Fruit fly (Drosophila melanogaster) whole organism, embryonic: ENCODE data around the gene RhoBTB.

ENCODE experiments used
- BEAF-32 ChIP-seq: fragments of 200-800 bp; sonication (Bioruptor generic); optimal IDR thresholded peaks from 3 replicates; lab custom pipeline; 2017; ENCODE audit warnings: missing biosample characterization, missing genetic modification characterization, mild to moderate bottlenecking, moderate library complexity, missing genetic modification reagents
- CG10267 ChIP-seq: fragments of 200-800 bp; sonication (Bioruptor generic); optimal IDR thresholded peaks from 2 replicates; lab custom pipeline; 2018; ENCODE audit warnings: missing biosample characterization, mild to moderate bottlenecking, missing genetic modification characterization, moderate library complexity
- CG12155 ChIP-seq: fragments of 200-800 bp; sonication (Bioruptor generic); optimal IDR thresholded peaks from 3 replicates; lab custom pipeline; 2016; ENCODE audit warnings: missing biosample characterization, missing genetic modification characterization
- CG13287 ChIP-seq: fragments of 200-800 bp; sonication (Bioruptor generic); IDR thresholded peaks from 2 replicates; pipeline ENCODE4 v1.3.6; 2022; ENCODE audit warnings: missing biosample characterization, missing genetic modification characterization; ENCODE audit not compliant: partially characterized antibody
- CG14860 ChIP-seq: fragments of 200-800 bp; sonication (Bioruptor generic); IDR thresholded peaks from 3 replicates; pipeline ENCODE4 v1.3.6; 2022; ENCODE audit warnings: missing biosample characterization, missing genetic modification characterization; ENCODE audit not compliant: partially characterized antibody
- CG15514 ChIP-seq: fragments of 200-800 bp; sonication (Bioruptor generic); optimal IDR thresholded peaks from 3 replicates; lab custom pipeline; 2017; ENCODE audit warnings: missing biosample characterization, missing genetic modification characterization, mild to moderate bottlenecking, moderate library complexity, missing genetic modification reagents
- CG16813 ChIP-seq: fragments of 200-800 bp; sonication (Bioruptor generic); IDR thresholded peaks from 3 replicates; pipeline ENCODE4 v1.3.6; 2022; ENCODE audit warnings: missing biosample characterization, missing genetic modification characterization; ENCODE audit not compliant: partially characterized antibody
- CG17912 ChIP-seq: fragments of 200-800 bp; sonication (Bioruptor generic); optimal IDR thresholded peaks from 2 replicates; lab custom pipeline; 2018; ENCODE audit warnings: missing biosample characterization, mild to moderate bottlenecking, missing genetic modification characterization
- CG2712 ChIP-seq: fragments of 200-800 bp; optimal IDR thresholded peaks from 3 replicates; lab custom pipeline; 2019; ENCODE audit warnings: missing biosample characterization, mild to moderate bottlenecking, missing genetic modification characterization, moderate library complexity
- CG30020 ChIP-seq: fragments of 200-800 bp; optimal IDR thresholded peaks from 2 replicates; lab custom pipeline; 2019; ENCODE audit warnings: missing biosample characterization, mild to moderate bottlenecking, missing genetic modification characterization, moderate library complexity
- CG34224 ChIP-seq: fragments of 200-800 bp; sonication (Bioruptor generic); IDR thresholded peaks from 3 replicates; pipeline ENCODE4 v1.3.6; 2022; ENCODE audit warnings: missing biosample characterization, missing genetic modification characterization; ENCODE audit not compliant: partially characterized antibody
- CG42726 ChIP-seq: fragments of 200-800 bp; sonication (Bioruptor generic); IDR thresholded peaks from 2 replicates; pipeline ENCODE4 v1.3.6; 2022; ENCODE audit warnings: missing biosample characterization, missing genetic modification characterization; ENCODE audit not compliant: partially characterized antibody
- CG6791 ChIP-seq: fragments of 200-800 bp; sonication (Bioruptor generic); IDR thresholded peaks from 3 replicates; pipeline ENCODE4 v1.3.6; 2022; ENCODE audit warnings: missing biosample characterization, missing genetic modification characterization; ENCODE audit not compliant: partially characterized antibody
- CG6854 ChIP-seq: fragments of 200-800 bp; sonication (Bioruptor generic); optimal IDR thresholded peaks from 3 replicates; lab custom pipeline; 2017; ENCODE audit warnings: missing biosample characterization, mild to moderate bottlenecking, missing genetic modification characterization
- CG8478 ChIP-seq: fragments of >200 bp; optimal IDR thresholded peaks from 2 replicates; lab custom pipeline; 2018
- CTCF ChIP-seq: fragments of 200-800 bp; sonication (Bioruptor generic); optimal IDR thresholded peaks from 2 replicates; lab custom pipeline; 2017; ENCODE audit warnings: missing biosample characterization, mild to moderate bottlenecking, missing genetic modification characterization, moderate library complexity
- Dip3 ChIP-seq: fragments of 200-800 bp; sonication (Bioruptor generic); optimal IDR thresholded peaks from 3 replicates; lab custom pipeline; 2016; ENCODE audit warnings: missing biosample characterization, missing genetic modification characterization
- Dll ChIP-seq: fragments of 200-800 bp; sonication (Bioruptor generic); IDR thresholded peaks from 4 replicates; pipeline ENCODE4 v1.3.6; 2022; ENCODE audit warnings: missing biosample characterization, missing genetic modification characterization; ENCODE audit not compliant: partially characterized antibody
- Doc3 ChIP-seq: fragments of 200-800 bp; sonication (Bioruptor generic); IDR thresholded peaks from 3 replicates; pipeline ENCODE4 v1.3.6; 2022; ENCODE audit warnings: missing biosample characterization, missing genetic modification characterization; ENCODE audit not compliant: partially characterized antibody
- Dref ChIP-seq: fragments of 200-800 bp; sonication (Bioruptor generic); IDR thresholded peaks from 2 replicates; pipeline ENCODE4 v1.3.6; 2022; ENCODE audit warnings: missing biosample characterization, missing genetic modification characterization
- E2f2 ChIP-seq: fragments of 200-800 bp; sonication (Bioruptor generic); IDR thresholded peaks from 2 replicates; pipeline ENCODE4 v1.3.6; 2022; ENCODE audit warnings: missing biosample characterization, missing genetic modification characterization
- Ets65A ChIP-seq: fragments of 200-800 bp; sonication (Bioruptor generic); peaks from one replicate; lab custom pipeline; 2016; ENCODE audit warnings: missing biosample characterization, missing genetic modification characterization
- HLH4C ChIP-seq: fragments of 200-800 bp; sonication (Bioruptor generic); IDR thresholded peaks from 3 replicates; pipeline ENCODE4 v1.3.6; 2022; ENCODE audit warnings: missing biosample characterization, missing genetic modification characterization; ENCODE audit not compliant: partially characterized antibody
- Hsf ChIP-seq: fragments of 200-800 bp; sonication (Bioruptor generic); optimal IDR thresholded peaks from 3 replicates; lab custom pipeline; 2016; ENCODE audit warnings: missing biosample characterization, missing genetic modification characterization
- MBD-R2 ChIP-seq: fragments of 200-800 bp; sonication (Bioruptor generic); IDR thresholded peaks from 2 replicates; pipeline ENCODE4 v1.3.6; 2022; ENCODE audit warnings: missing biosample characterization, missing genetic modification characterization
- MESR4 ChIP-seq: fragments of 200-800 bp; sonication (Bioruptor generic); optimal IDR thresholded peaks from 2 replicates; lab custom pipeline; 2018; ENCODE audit warnings: missing biosample characterization, mild to moderate bottlenecking, missing genetic modification characterization, moderate library complexity
- Ravus ChIP-seq: fragments of 200-800 bp; sonication (Bioruptor generic); IDR thresholded peaks from 2 replicates; pipeline ENCODE4 v1.3.6; 2022; ENCODE audit warnings: missing biosample characterization, missing genetic modification characterization
- Scr ChIP-seq: fragments of 200-800 bp; sonication (Bioruptor generic); IDR thresholded peaks from 2 replicates; pipeline ENCODE4 v1.3.6; 2022; ENCODE audit warnings: missing biosample characterization, missing genetic modification characterization; ENCODE audit not compliant: partially characterized antibody
- bab2 ChIP-seq: fragments of 200-800 bp; sonication (Bioruptor generic); optimal IDR thresholded peaks from 2 replicates; lab custom pipeline; 2016; ENCODE audit warnings: missing biosample characterization, missing genetic modification characterization
- bbx ChIP-seq: fragments of 200-800 bp; sonication (Bioruptor generic); IDR thresholded peaks from 2 replicates; pipeline ENCODE4 v1.3.6; 2022; ENCODE audit warnings: missing biosample characterization, missing genetic modification characterization; ENCODE audit not compliant: partially characterized antibody
- chinmo ChIP-seq: fragments of 200-800 bp; sonication (Bioruptor generic); IDR thresholded peaks from 4 replicates; pipeline ENCODE4 v1.3.6; 2022; ENCODE audit warnings: missing biosample characterization, missing genetic modification characterization; ENCODE audit not compliant: partially characterized antibody
- disco-r ChIP-seq: fragments of 200-800 bp; sonication (Bioruptor generic); optimal IDR thresholded peaks from 2 replicates; lab custom pipeline; 2016; ENCODE audit warnings: missing biosample characterization, missing genetic modification characterization
- eve ChIP-seq, 2 experiments: fragments of >200 bp; optimal IDR thresholded peaks; 2 replicates each; lab custom pipeline; 2017; ENCODE audit warnings: missing biosample characterization in 2 of 2, missing genetic modification characterization in 2 of 2
- ewg ChIP-seq: fragments of 200-800 bp; sonication (Bioruptor generic); optimal IDR thresholded peaks from 3 replicates; lab custom pipeline; 2017; ENCODE audit warnings: mild to moderate bottlenecking, missing biosample characterization, missing genetic modification reagents, missing genetic modification characterization
- hbn ChIP-seq: fragments of 200-800 bp; sonication (Bioruptor generic); IDR thresholded peaks from 2 replicates; pipeline ENCODE4 v1.3.6; 2022; ENCODE audit warnings: missing biosample characterization, missing genetic modification characterization; ENCODE audit not compliant: partially characterized antibody
- inv ChIP-seq: fragments of 200-800 bp; sonication (Bioruptor generic); IDR thresholded peaks from 2 replicates; pipeline ENCODE4 v1.3.6; 2022; ENCODE audit warnings: missing biosample characterization, missing genetic modification characterization; ENCODE audit not compliant: partially characterized antibody
- lmd ChIP-seq: fragments of 200-800 bp; sonication (Bioruptor generic); IDR thresholded peaks from 2 replicates; pipeline ENCODE4 v1.3.6; 2022; ENCODE audit warnings: missing biosample characterization, missing genetic modification characterization
- nau ChIP-seq: fragments of 200-800 bp; sonication (Bioruptor generic); optimal IDR thresholded peaks from 3 replicates; lab custom pipeline; 2017; ENCODE audit warnings: missing biosample characterization, mild to moderate bottlenecking, missing genetic modification characterization, missing genetic modification reagents
- org-1 ChIP-seq: fragments of 200-800 bp; sonication (Bioruptor generic); optimal IDR thresholded peaks from 2 replicates; lab custom pipeline; 2017; ENCODE audit warnings: missing biosample characterization, missing genetic modification characterization
- sisA ChIP-seq: fragments of 200-800 bp; sonication (Bioruptor generic); IDR thresholded peaks from 2 replicates; pipeline ENCODE4 v1.3.6; 2022; ENCODE audit warnings: missing biosample characterization, missing genetic modification characterization
- slp2 ChIP-seq: fragments of 200-800 bp; sonication (Bioruptor generic); optimal IDR thresholded peaks from 2 replicates; lab custom pipeline; 2016; ENCODE audit warnings: missing biosample characterization, missing genetic modification characterization
- sob ChIP-seq: fragments of 200-800 bp; sonication (Bioruptor generic); IDR thresholded peaks from 2 replicates; pipeline ENCODE4 v1.3.6; 2022; ENCODE audit warnings: missing biosample characterization, missing genetic modification characterization
- tin ChIP-seq: fragments of 200-800 bp; sonication (Bioruptor generic); optimal IDR thresholded peaks from 3 replicates; lab custom pipeline; 2016; ENCODE audit warnings: missing biosample characterization, missing genetic modification characterization
- tio ChIP-seq: fragments of 200-800 bp; sonication (Bioruptor generic); optimal IDR thresholded peaks from 2 replicates; lab custom pipeline; 2017; ENCODE audit warnings: missing biosample characterization, missing genetic modification characterization, inconsistent platforms
- trem ChIP-seq: fragments of 200-800 bp; optimal IDR thresholded peaks from 3 replicates; lab custom pipeline; 2019; ENCODE audit warnings: missing biosample characterization, mild to moderate bottlenecking, missing genetic modification characterization, moderate library complexity
- unc-4 ChIP-seq: fragments of 200-800 bp; sonication (Bioruptor generic); IDR thresholded peaks from 2 replicates; pipeline ENCODE4 v1.3.6; 2022; ENCODE audit warnings: missing biosample characterization, missing genetic modification characterization; ENCODE audit not compliant: partially characterized antibody
- zf30C ChIP-seq: fragments of 200-800 bp; sonication (Bioruptor generic); optimal IDR thresholded peaks from 3 replicates; lab custom pipeline; 2018; ENCODE audit warnings: missing biosample characterization, mild to moderate bottlenecking, missing genetic modification characterization

The RhoBTB gene

dm6 chr3L:20358212-20358611, 17.8 kb upstream of the RhoBTB start, which contains the start of gene CG5665:
CG5665 (plus strand) TSS chr3L:20358512.
- no peak for TF ChIP-seq Hsf (GFP tag; lab: Kevin White, UChicago)
- TF ChIP-seq Ets65A (GFP tag; lab: Kevin White, UChicago), result peak; percentile 27
- TF ChIP-seq, all 482 proteins: peak for 1

dm6 chr3L:20361389-20361788, 14.7 kb upstream of the RhoBTB start, which contains the start of gene Prim2:
Prim2 (minus strand) TSS chr3L:20361585.
- TF ChIP-seq hbn (GFP tag; lab: Robert Waterston, UW), result peak; percentile 54
- 0 out of 4 replicates have a peak, but pooled peaks have one; percentile 45 for TF ChIP-seq chinmo (GFP tag; lab: Robert Waterston, UW)
- TF ChIP-seq slp2, result no peak
- no peak for TF ChIP-seq tin (GFP tag; lab: Kevin White, UChicago)
- TF ChIP-seq HLH4C, result peak; percentile 44; the same call in 1 of the 3 replicates
- peak; percentile 40; the same call in 1 of the 3 replicates for TF ChIP-seq Doc3 (GFP tag; lab: Robert Waterston, UW)
- no peak for TF ChIP-seq org-1 (GFP tag; lab: Kevin White, UChicago)
- TF ChIP-seq CG42726, result peak; percentile 52; the same call in 1 of the 2 replicates
- peak; percentile 68 for TF ChIP-seq bbx (GFP tag; lab: Robert Waterston, UW)
- TF ChIP-seq ewg (GFP tag; lab: Kevin White, UChicago), result peak; percentile 78
- no peak for TF ChIP-seq tio (GFP tag; lab: Kevin White, UChicago)
- TF ChIP-seq BEAF-32 (GFP tag; lab: Kevin White, UChicago), result peak; percentile 72
- no peak for TF ChIP-seq sisA
- TF ChIP-seq unc-4 (GFP tag; lab: Robert Waterston, UW), result peak; percentile 72
- peak; percentile 79 for TF ChIP-seq CG13287
- TF ChIP-seq Ravus, result no peak
- no peak for TF ChIP-seq eve (GFP tag; optimal IDR thresholded peaks at IDR 0.05; lab: Kevin White, UChicago)
- TF ChIP-seq Dip3, result no peak
- TF ChIP-seq bab2 (GFP tag; lab: Kevin White, UChicago), result no peak
- TF ChIP-seq CG10267, result peak; percentile 21
- no peak for TF ChIP-seq zf30C (GFP tag; lab: Kevin White, UChicago)
- TF ChIP-seq Scr (GFP tag; lab: Robert Waterston, UW), result peak; percentile 70
- TF ChIP-seq CG16813 (GFP tag; lab: Robert Waterston, UW), result peak; percentile 59
- no peak for TF ChIP-seq sob (GFP tag; lab: Robert Waterston, UW)
- TF ChIP-seq CG17912 (GFP tag; lab: Kevin White, UChicago), result no peak
- TF ChIP-seq nau (GFP tag; lab: Kevin White, UChicago), result no peak
- peak; percentile 69 for TF ChIP-seq CG6791 (GFP tag; lab: Robert Waterston, UW)
- TF ChIP-seq CG6854, result no peak
- no peak for TF ChIP-seq CG30020 (tag; lab: Kevin White, UChicago)
- TF ChIP-seq CG34224 (GFP tag; lab: Robert Waterston, UW), result peak; percentile 69
- peak; percentile 85 for TF ChIP-seq MBD-R2 (GFP tag; lab: Robert Waterston, UW)
- peak; percentile 73 for TF ChIP-seq Dll (GFP tag; lab: Robert Waterston, UW)
- TF ChIP-seq lmd (GFP tag; lab: Robert Waterston, UW), result no peak
- TF ChIP-seq CG8478 (lab: Kevin White, UChicago), result no peak
- TF ChIP-seq trem (tag; lab: Kevin White, UChicago), result peak; percentile 81
- TF ChIP-seq CG14860 (GFP tag; lab: Robert Waterston, UW), result peak; percentile 61; the same call in 1 of the 3 replicates
- TF ChIP-seq Hsf (GFP tag; lab: Kevin White, UChicago), result no peak
- TF ChIP-seq MESR4, result peak; percentile 12
- TF ChIP-seq CG2712 (tag; lab: Kevin White, UChicago), result no peak
- peak; percentile 18 for TF ChIP-seq CG15514 (GFP tag; lab: Kevin White, UChicago)
- TF ChIP-seq disco-r (GFP tag; lab: Kevin White, UChicago), result no peak
- peak; percentile 13; the same call in 1 of the 2 replicates for TF ChIP-seq inv
- TF ChIP-seq CTCF, result peak; percentile 63
- TF ChIP-seq CG12155 (GFP tag; lab: Kevin White, UChicago), result no peak
- TF ChIP-seq Dref (GFP tag; lab: Robert Waterston, UW), result peak; percentile 75
- peak; percentile 90 for TF ChIP-seq E2f2 (GFP tag; lab: Robert Waterston, UW)
